Worm (Caenorhabditis elegans) whole organism, midembryonic: Measurements from ENCODE around the gene T15B7.8.

Source experiments
- med-1 ChIP-seq: sonication (generic microtip); optimal IDR thresholded peaks from 2 replicates; lab custom pipeline; 2017; ENCODE audit warnings: missing genetic modification characterization, mild to moderate bottlenecking, missing compliant biosample characterization, antibody characterized with exemption, missing genetic modification reagents; ENCODE audit not compliant: insufficient read depth
- tab-1 ChIP-seq: fragments of 200-800 bp; sonication (Bioruptor generic); IDR thresholded peaks from 2 replicates; pipeline ENCODE4 v1.3.6; 2022; ENCODE audit warnings: missing genetic modification characterization, missing compliant biosample characterization

DNA sequence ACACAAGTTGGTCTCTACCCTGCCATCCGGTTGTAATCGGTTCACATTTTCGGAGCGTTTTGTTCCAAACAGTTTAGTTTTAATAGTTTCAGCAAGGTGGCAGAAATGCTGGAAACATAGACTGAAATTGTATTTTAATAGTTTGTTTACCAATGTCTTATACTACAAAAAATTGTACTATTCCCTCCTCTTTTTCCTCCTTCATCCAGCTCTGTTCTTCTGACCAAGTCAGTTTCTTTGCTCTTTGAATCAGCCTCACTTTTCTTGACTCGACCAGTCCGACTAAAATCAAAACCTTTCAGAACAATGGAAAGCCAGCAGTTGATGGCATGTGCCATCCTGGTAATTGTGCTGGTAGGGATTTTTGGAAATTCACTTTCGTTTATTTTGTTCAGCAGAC is 48.4 kb downstream of the T15B7.8 start, which contains the start of gene frpr-18:
- TF ChIP-seq med-1 (no peak), tab-1 (no peak)
